Worm (Caenorhabditis elegans): ENCODE measurements around the gene F07F6.8.

F07F6.8 gene

DNA sequence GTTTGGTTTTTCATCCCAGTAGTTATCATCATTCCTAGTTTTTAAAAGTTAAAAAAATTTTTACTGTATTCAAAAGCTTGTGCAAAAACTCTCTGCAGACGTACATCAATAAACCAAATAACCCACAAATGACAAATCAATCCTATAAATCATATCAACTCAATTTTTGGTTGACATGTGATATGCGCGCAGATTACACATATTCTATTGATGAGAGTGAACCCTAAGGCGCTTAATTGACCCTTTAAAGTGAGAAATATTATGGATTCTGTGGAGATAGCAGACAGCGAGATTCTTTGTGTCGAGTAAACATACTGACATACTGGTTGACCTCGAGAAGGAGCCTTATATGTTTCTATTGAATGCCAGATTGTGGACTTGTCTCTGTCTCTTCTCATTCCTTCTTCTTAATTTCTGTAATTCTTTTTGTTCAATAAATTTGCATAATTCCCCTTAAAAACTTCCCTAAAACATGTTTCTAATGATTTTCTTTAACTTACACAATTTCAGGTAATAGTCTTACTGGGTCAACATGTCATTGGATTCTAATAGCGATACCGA, 9.2 kb downstream of the F07F6.8 start, which contains the start of gene EEED8.2:
Gene EEED8.2 (plus strand): TSS at position 511 of the 561 bp plus-strand sequence.
- TF ChIP-seq nhr-67 (tag; optimal IDR thresholded peaks at IDR 0.05) (no peak), pha-4 (tag; optimal IDR thresholded peaks at IDR 0.05) (peak; percentile 26)

DNA sequence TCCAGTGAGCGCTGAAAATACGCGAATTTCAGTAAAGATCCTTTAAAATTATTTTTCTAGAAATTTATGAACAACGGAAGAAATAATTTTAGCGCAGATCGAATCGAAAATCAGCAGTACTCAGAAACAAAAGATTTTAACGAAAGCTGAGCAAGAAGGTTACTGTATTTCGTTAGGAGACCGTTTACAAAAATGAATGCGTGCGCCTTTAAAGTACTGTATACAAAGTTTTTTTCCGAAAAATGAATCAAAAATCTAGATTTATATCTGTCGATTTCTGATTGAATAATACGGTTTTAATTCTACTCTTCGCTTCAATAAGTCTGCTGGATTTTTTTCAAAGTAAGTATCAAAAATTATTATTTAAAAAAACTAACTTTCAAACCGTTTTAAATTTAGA, 11.5 kb downstream of the F07F6.8 start, which contains the start of the genes EEED8.14 and EEED8.3:
Gene EEED8.14 (minus strand): TSS at position 13 of the 400 bp plus-strand sequence.
Gene EEED8.3 (plus strand): TSS at position 237 of the 400 bp plus-strand sequence.
- no peak for TF ChIP-seq nhr-23 (tag; optimal IDR thresholded peaks at IDR 0.05)
- no peak for TF ChIP-seq nhr-12 (tag; optimal IDR thresholded peaks at IDR 0.05)
- TF ChIP-seq pqm-1 (tag; optimal IDR thresholded peaks at IDR 0.05): no peak
- no peak for TF ChIP-seq elt-2 (tag; optimal IDR thresholded peaks at IDR 0.05)
- no peak for TF ChIP-seq ceh-28 (tag; optimal IDR thresholded peaks at IDR 0.05)
- no peak for TF ChIP-seq nfya-1 (tag; optimal IDR thresholded peaks at IDR 0.05; ENCODE audit: insufficient read depth)
- no peak for TF ChIP-seq nhr-11 (tag; optimal IDR thresholded peaks at IDR 0.05)
- TF ChIP-seq R02D3.7 (tag; optimal IDR thresholded peaks at IDR 0.05): no peak
- TF ChIP-seq fos-1 (tag; optimal IDR thresholded peaks at IDR 0.05): no peak
- no peak for TF ChIP-seq aly-2 (tag; optimal IDR thresholded peaks at IDR 0.05)
- TF ChIP-seq ceh-82 (tag; optimal IDR thresholded peaks at IDR 0.05): no peak
- TF ChIP-seq eor-1 (tag; optimal IDR thresholded peaks at IDR 0.05): no peak
- TF ChIP-seq mdl-1 (tag; optimal IDR thresholded peaks at IDR 0.05): no peak
- no peak for TF ChIP-seq elt-1 (tag; optimal IDR thresholded peaks at IDR 0.05)

DNA sequence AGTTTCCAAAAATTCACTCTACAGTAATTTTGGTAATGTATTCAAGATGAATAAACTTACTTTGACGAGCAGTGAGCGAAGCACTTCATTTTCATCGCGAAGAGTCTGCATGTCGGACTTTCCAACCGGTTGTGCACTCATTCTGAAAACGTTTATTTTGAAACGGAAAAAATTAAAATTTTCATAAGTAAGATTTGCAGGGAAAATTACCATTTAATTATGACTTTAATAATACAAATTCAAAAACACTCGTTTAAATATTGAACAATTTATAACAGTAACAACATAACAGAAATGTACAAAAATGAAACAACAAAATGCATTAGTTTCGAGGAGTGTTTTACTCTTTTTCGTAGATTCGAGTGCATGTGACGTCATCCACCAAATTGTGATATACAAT, 13.1 kb downstream of the F07F6.8 start, which contains the start of the genes EEED8.13 and EEED8.18:
Gene EEED8.13 (minus strand): TSS at position 101 of the 400 bp plus-strand sequence.
Gene EEED8.18 (minus strand): TSS at position 144 of the 400 bp plus-strand sequence.
- TF ChIP-seq ceh-28 (tag; optimal IDR thresholded peaks at IDR 0.05): no peak
- no peak for TF ChIP-seq lin-15B (tag; optimal IDR thresholded peaks at IDR 0.05)
- no peak for TF ChIP-seq nhr-11 (tag; optimal IDR thresholded peaks at IDR 0.05)
- TF ChIP-seq elt-2 (tag; optimal IDR thresholded peaks at IDR 0.05): no peak
- no peak for TF ChIP-seq nhr-25 (tag; optimal IDR thresholded peaks at IDR 0.05)
- no peak for TF ChIP-seq egl-27 (tag; optimal IDR thresholded peaks at IDR 0.05)
- TF ChIP-seq nhr-28 (tag; optimal IDR thresholded peaks at IDR 0.05): no peak

DNA sequence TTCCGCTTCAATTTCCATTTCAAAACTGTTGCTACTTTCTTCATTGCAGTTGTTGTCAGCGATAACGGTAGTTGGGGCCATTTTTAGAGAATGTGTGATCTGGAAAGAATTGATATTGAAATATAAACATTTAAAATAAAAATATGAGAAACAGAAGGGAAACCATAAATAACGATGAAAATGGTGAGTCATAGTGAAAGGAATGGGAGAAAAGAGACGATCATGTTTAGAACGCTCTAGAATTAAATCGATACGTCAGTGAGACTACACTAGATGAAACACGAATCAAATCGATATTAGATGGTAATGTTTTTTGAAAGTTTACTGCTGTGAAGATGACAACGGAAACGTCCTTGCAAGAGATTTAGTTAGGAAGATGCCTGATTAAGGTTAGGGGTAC, 16.6 kb downstream of the F07F6.8 start, which contains the start of the genes EEED8.12 and EEED8.4:
Gene EEED8.12 (minus strand): TSS at position 101 of the 400 bp plus-strand sequence.
Gene EEED8.4 (plus strand): TSS at position 396 of the 400 bp plus-strand sequence.
- TF ChIP-seq nhr-23 (tag; optimal IDR thresholded peaks at IDR 0.05) (no peak), fkh-2 (tag; optimal IDR thresholded peaks at IDR 0.05) (no peak), zag-1 (tag; optimal IDR thresholded peaks at IDR 0.05) (no peak), elt-3 (tag; optimal IDR thresholded peaks at IDR 0.05) (no peak), jun-1 (tag; optimal IDR thresholded peaks at IDR 0.05) (no peak), ztf-11 (tag; optimal IDR thresholded peaks at IDR 0.05) (no peak), unc-39 (tag; optimal IDR thresholded peaks at IDR 0.05) (no peak), ceh-9 (tag; optimal IDR thresholded peaks at IDR 0.05) (no peak), nhr-28 (tag; optimal IDR thresholded peaks at IDR 0.05) (no peak), ztf-4 (tag; optimal IDR thresholded peaks at IDR 0.05) (no peak), nhr-77 (tag; optimal IDR thresholded peaks at IDR 0.05) (no peak), ceh-16 (tag; optimal IDR thresholded peaks at IDR 0.05) (no peak), skn-1 (tag; optimal IDR thresholded peaks at IDR 0.05) (no peak), lsy-12 (tag; optimal IDR thresholded peaks at IDR 0.05) (no peak), egl-27 (tag; optimal IDR thresholded peaks at IDR 0.05) (no peak), nhr-12 (tag; optimal IDR thresholded peaks at IDR 0.05) (no peak), R02D3.7 (tag; optimal IDR thresholded peaks at IDR 0.05) (no peak), daf-12 (tag; optimal IDR thresholded peaks at IDR 0.05) (no peak)

DNA sequence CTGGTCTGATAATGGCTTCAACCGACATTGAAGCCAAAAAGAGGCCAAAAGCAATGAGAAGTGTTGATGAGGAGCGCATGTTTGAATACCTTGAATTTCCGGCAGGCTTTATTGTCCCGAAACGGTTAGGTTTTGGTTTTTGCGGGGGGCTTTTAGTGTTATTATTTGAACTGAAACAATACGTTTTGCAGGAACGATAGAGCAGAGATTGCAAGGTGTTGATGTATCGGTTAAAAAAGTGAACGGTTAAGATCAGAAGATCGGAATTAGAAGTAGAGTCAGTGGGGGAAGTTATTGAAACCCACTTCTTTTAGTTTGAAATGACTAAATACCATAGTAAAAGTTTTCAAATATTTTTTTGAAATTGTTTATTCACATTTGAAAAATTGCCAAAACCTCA, 18.0 kb downstream of the F07F6.8 start, which contains the start of gene clec-141:
Gene clec-141 (minus strand): TSS at position 101 of the 400 bp plus-strand sequence.
- TF ChIP-seq nhr-43 (tag; optimal IDR thresholded peaks at IDR 0.05; ENCODE audit: poor library complexity, severe bottlenecking) (no peak), lsy-12 (tag; optimal IDR thresholded peaks at IDR 0.05) (no peak), egl-27 (tag; optimal IDR thresholded peaks at IDR 0.05) (no peak), nhr-28 (tag; optimal IDR thresholded peaks at IDR 0.05) (no peak), nhr-237 (tag; optimal IDR thresholded peaks at IDR 0.05) (no peak), jun-1 (tag; optimal IDR thresholded peaks at IDR 0.05) (no peak)

All from whole organism, L3 larva.